Worm (Caenorhabditis elegans) whole organism, L4 larva: Measurements from ENCODE around the gene C52B9.19.

Source experiments
- D1046.2 ChIP-seq: fragments of 200-800 bp; sonication (Bioruptor generic); IDR thresholded peaks from 2 replicates; pipeline ENCODE4 v1.3.6; 2022; ENCODE audit warnings: missing genetic modification characterization, missing compliant biosample characterization
- F26F4.8 ChIP-seq: fragments of 200-800 bp; sonication (Bioruptor generic); conservative IDR thresholded peaks from 2 replicates; pipeline ENCODE4 v1.3.6; 2022; ENCODE audit warnings: missing genetic modification characterization, missing compliant biosample characterization
- F44E2.7 ChIP-seq: fragments of 200-800 bp; sonication (Bioruptor generic); IDR thresholded peaks from 2 replicates; pipeline ENCODE4 v2.1.2; 2022; ENCODE audit warnings: missing genetic modification characterization, missing compliant biosample characterization
- T26A8.4 ChIP-seq: fragments of 200-800 bp; sonication (Bioruptor generic); IDR thresholded peaks from 2 replicates; pipeline ENCODE4 v1.3.6; 2022; ENCODE audit warnings: missing genetic modification characterization, missing compliant biosample characterization
- Y105C5A.15 ChIP-seq: fragments of 200-800 bp; sonication (Bioruptor generic); IDR thresholded peaks from 2 replicates; pipeline ENCODE4 v1.3.6; 2022; ENCODE audit warnings: missing genetic modification characterization, missing compliant biosample characterization
- Y48G9A.11 ChIP-seq: fragments of 200-800 bp; sonication (Bioruptor generic); IDR thresholded peaks from 2 replicates; pipeline ENCODE4 v1.3.6; 2022; ENCODE audit warnings: missing genetic modification reagents, missing genetic modification characterization, missing compliant biosample characterization
- Y5F2A.4 ChIP-seq: fragments of 200-800 bp; sonication (Bioruptor generic); optimal IDR thresholded peaks from 2 replicates; lab custom pipeline; 2018; ENCODE audit warnings: mild to moderate bottlenecking, missing genetic modification characterization, missing compliant biosample characterization
- ama-1 ChIP-seq: fragments of 150-350 bp; optimal IDR thresholded peaks from 2 replicates; lab custom pipeline; 2014; ENCODE audit warnings: inconsistent platforms, mixed read lengths
- ceh-20 ChIP-seq: fragments of 200-800 bp; sonication (Bioruptor generic); IDR thresholded peaks from 2 replicates; pipeline ENCODE4 v1.3.6; 2022; ENCODE audit warnings: missing genetic modification reagents, missing genetic modification characterization, missing compliant biosample characterization
- ceh-28 ChIP-seq: fragments of 150-350 bp; optimal IDR thresholded peaks from 2 replicates; lab custom pipeline; 2014; ENCODE audit warnings: missing biosample characterization, missing genetic modification reagents, missing genetic modification characterization
- ceh-62 ChIP-seq: sonication (generic microtip); optimal IDR thresholded peaks from 2 replicates; lab custom pipeline; 2017; ENCODE audit warnings: missing biosample characterization, missing genetic modification characterization
- daf-16 ChIP-seq, 3 experiments: sonication (generic microtip); optimal IDR thresholded peaks; 2 replicates each; lab custom pipeline; 2016 to 2017; ENCODE audit warnings: missing genetic modification characterization in 3 of 3, missing genetic modification reagents in 3 of 3, mild to moderate bottlenecking in 2 of 3, missing compliant biosample characterization in 2 of 3, missing biosample characterization in 1 of 3, moderate library complexity in 1 of 3
- daf-19 ChIP-seq: fragments of 200-800 bp; sonication (Bioruptor generic); conservative IDR thresholded peaks from 2 replicates; pipeline ENCODE4 v1.3.6; 2022; ENCODE audit warnings: missing genetic modification characterization, missing compliant biosample characterization
- dmd-8 ChIP-seq: fragments of 200-800 bp; sonication (Bioruptor generic); IDR thresholded peaks from 2 replicates; pipeline ENCODE4 v1.3.6; 2022; ENCODE audit warnings: missing genetic modification characterization, missing compliant biosample characterization
- dmd-9 ChIP-seq: fragments of 200-800 bp; sonication (Bioruptor generic); IDR thresholded peaks from 2 replicates; pipeline ENCODE4 v1.3.6; 2022; ENCODE audit warnings: missing genetic modification reagents, missing genetic modification characterization, missing compliant biosample characterization
- dpl-1 ChIP-seq: fragments of 150-350 bp; optimal IDR thresholded peaks from 2 replicates; lab custom pipeline; 2014; ENCODE audit warnings: missing biosample characterization, missing genetic modification reagents, missing genetic modification characterization
- duxl-1 ChIP-seq: sonication (generic microtip); optimal IDR thresholded peaks from 2 replicates; lab custom pipeline; 2016; ENCODE audit warnings: mild to moderate bottlenecking, missing genetic modification characterization, moderate library complexity, missing compliant biosample characterization; ENCODE audit not compliant: poor library complexity
- dve-1 ChIP-seq: sonication (generic microtip); optimal IDR thresholded peaks from 2 replicates; lab custom pipeline; 2017; ENCODE audit warnings: antibody characterized with exemption, mild to moderate bottlenecking, missing genetic modification characterization, missing compliant biosample characterization; ENCODE audit not compliant: insufficient read depth
- fkh-10 ChIP-seq: fragments of 150-350 bp; optimal IDR thresholded peaks from 2 replicates; lab custom pipeline; 2014; ENCODE audit warnings: missing biosample characterization, missing genetic modification reagents, missing genetic modification characterization
- fos-1 ChIP-seq: fragments of 150-350 bp; optimal IDR thresholded peaks from 2 replicates; lab custom pipeline; 2014; ENCODE audit warnings: missing biosample characterization, missing genetic modification characterization
- hlh-11 ChIP-seq: fragments of 200-800 bp; sonication (Bioruptor generic); optimal IDR thresholded peaks from 2 replicates; lab custom pipeline; 2018; ENCODE audit warnings: mild to moderate bottlenecking, missing genetic modification characterization, missing compliant biosample characterization
- hlh-30 ChIP-seq: sonication (generic microtip); optimal IDR thresholded peaks from 2 replicates; lab custom pipeline; 2017; ENCODE audit warnings: antibody characterized with exemption, mild to moderate bottlenecking, missing genetic modification characterization, missing compliant biosample characterization; ENCODE audit not compliant: insufficient read depth
- lin-15B ChIP-seq: fragments of 150-350 bp; sonication (generic microtip); optimal IDR thresholded peaks from 3 replicates; lab custom pipeline; 2014; ENCODE audit warnings: missing biosample characterization, missing genetic modification characterization
- lin-38 ChIP-seq: fragments of 200-800 bp; sonication (Bioruptor generic); IDR thresholded peaks from 2 replicates; pipeline ENCODE4 v1.3.6; 2022; ENCODE audit warnings: missing genetic modification reagents, missing genetic modification characterization, missing compliant biosample characterization
- lin-39 ChIP-seq: fragments of 150-350 bp; optimal IDR thresholded peaks from 2 replicates; lab custom pipeline; 2014; ENCODE audit warnings: missing biosample characterization, missing genetic modification reagents, missing genetic modification characterization
- lir-3 ChIP-seq: sonication (generic microtip); optimal IDR thresholded peaks from 2 replicates; lab custom pipeline; 2016; ENCODE audit warnings: mild to moderate bottlenecking, missing genetic modification characterization, missing compliant biosample characterization
- lsy-2 ChIP-seq, 2 experiments: fragments of 150-350 bp in 1 of 2; sonication (generic microtip) in 1 of 2; optimal IDR thresholded peaks; 2 replicates each; lab custom pipeline; 2014 to 2017; ENCODE audit warnings: missing biosample characterization in 2 of 2, missing genetic modification characterization in 2 of 2
- madf-5 ChIP-seq, 2 experiments: fragments of 200-800 bp; sonication (Bioruptor generic); IDR thresholded peaks; 2 replicates each; pipeline ENCODE4 v1.3.6; 2022; ENCODE audit warnings: missing compliant biosample characterization in 2 of 2, missing genetic modification characterization in 2 of 2
- mdl-1 ChIP-seq, 2 experiments: fragments of 150-350 bp in 1 of 2; sonication (generic microtip) in 1 of 2; optimal IDR thresholded peaks; 2 replicates each; lab custom pipeline; 2014 to 2017; ENCODE audit warnings: missing biosample characterization in 2 of 2, missing genetic modification characterization in 2 of 2
- mep-1 ChIP-seq: fragments of 150-350 bp; sonication (generic microtip); optimal IDR thresholded peaks from 3 replicates; lab custom pipeline; 2014; ENCODE audit warnings: missing biosample characterization, missing genetic modification characterization
- mxl-2 ChIP-seq: fragments of 200-800 bp; sonication (Bioruptor generic); conservative IDR thresholded peaks from 2 replicates; pipeline ENCODE4 v1.3.6; 2022; ENCODE audit warnings: missing genetic modification reagents, missing genetic modification characterization, missing compliant biosample characterization
- mxl-3 ChIP-seq: fragments of 200-800 bp; sonication (Bioruptor generic); optimal IDR thresholded peaks from 2 replicates; lab custom pipeline; 2018; ENCODE audit warnings: mild to moderate bottlenecking, missing genetic modification characterization, missing compliant biosample characterization
- nhr-10 ChIP-seq: fragments of 150-350 bp; optimal IDR thresholded peaks from 2 replicates; lab custom pipeline; 2014; ENCODE audit warnings: missing biosample characterization, missing genetic modification characterization
- nhr-237 ChIP-seq: sonication (generic microtip); optimal IDR thresholded peaks from 2 replicates; lab custom pipeline; 2017; ENCODE audit warnings: missing biosample characterization, missing genetic modification characterization
- nhr-28 ChIP-seq: fragments of 150-350 bp; optimal IDR thresholded peaks from 2 replicates; lab custom pipeline; 2014; ENCODE audit warnings: missing biosample characterization, missing genetic modification characterization
- nhr-42 ChIP-seq: fragments of 200-800 bp; sonication (Bioruptor generic); IDR thresholded peaks from 2 replicates; pipeline ENCODE4 v1.3.6; 2022; ENCODE audit warnings: missing genetic modification characterization, missing compliant biosample characterization
- nhr-76 ChIP-seq: fragments of 150-350 bp; optimal IDR thresholded peaks from 2 replicates; lab custom pipeline; 2014; ENCODE audit warnings: missing biosample characterization, missing genetic modification characterization
- pha-4 ChIP-seq, 2 experiments: fragments of 150-350 bp in 1 of 2; fragments of 200-800 bp in 1 of 2; sonication (Bioruptor generic) in 1 of 2; IDR thresholded peaks in 1 of 2; optimal IDR thresholded peaks in 1 of 2; 2 replicates each; pipeline versions ENCODE4 v1.3.6 to Lab custom; 2014 to 2022; ENCODE audit warnings: missing genetic modification characterization in 2 of 2, missing genetic modification reagents in 2 of 2, missing biosample characterization in 1 of 2, missing compliant biosample characterization in 1 of 2
- rbr-2 ChIP-seq: sonication (generic microtip); optimal IDR thresholded peaks from 2 replicates; lab custom pipeline; 2016; ENCODE audit warnings: missing genotype, missing genetic modification characterization, missing compliant biosample characterization
- set-16 ChIP-seq: fragments of 200-800 bp; sonication (Bioruptor generic); IDR thresholded peaks from 2 replicates; pipeline ENCODE4 v1.3.6; 2022; ENCODE audit warnings: missing genetic modification reagents, missing genetic modification characterization, missing compliant biosample characterization
- skn-1 ChIP-seq: fragments of 150-350 bp; optimal IDR thresholded peaks from 2 replicates; lab custom pipeline; 2014; ENCODE audit warnings: missing biosample characterization, missing genetic modification characterization
- spr-3 ChIP-seq: fragments of 200-800 bp; sonication (Bioruptor generic); optimal IDR thresholded peaks from 2 replicates; lab custom pipeline; 2018; ENCODE audit warnings: mild to moderate bottlenecking, missing genetic modification characterization, missing compliant biosample characterization
- tag-97 ChIP-seq: fragments of 200-800 bp; sonication (Bioruptor generic); IDR thresholded peaks from 2 replicates; pipeline ENCODE4 v1.3.6; 2022; ENCODE audit warnings: missing genetic modification characterization, missing compliant biosample characterization
- unc-130 ChIP-seq: sonication (generic microtip); optimal IDR thresholded peaks from 2 replicates; lab custom pipeline; 2016; ENCODE audit warnings: missing genetic modification reagents, missing genetic modification characterization, missing compliant biosample characterization
- unc-39 ChIP-seq: sonication (generic microtip); optimal IDR thresholded peaks from 2 replicates; lab custom pipeline; 2017; ENCODE audit warnings: missing biosample characterization, missing genetic modification characterization
- zfp-2 ChIP-seq: sonication (generic microtip); optimal IDR thresholded peaks from 2 replicates; lab custom pipeline; 2016; ENCODE audit warnings: mild to moderate bottlenecking, missing genetic modification characterization, missing compliant biosample characterization
- zfp-3 ChIP-seq: fragments of 200-800 bp; sonication (Bioruptor generic); conservative IDR thresholded peaks from 2 replicates; pipeline ENCODE4 v1.3.6; 2022; ENCODE audit warnings: missing genetic modification reagents, missing genetic modification characterization, missing compliant biosample characterization
- ztf-11 ChIP-seq: fragments of 150-350 bp; optimal IDR thresholded peaks from 2 replicates; lab custom pipeline; 2014; ENCODE audit warnings: missing biosample characterization, missing genetic modification characterization
- ztf-7 ChIP-seq: fragments of 150-350 bp; optimal IDR thresholded peaks from 2 replicates; lab custom pipeline; 2014; ENCODE audit warnings: missing biosample characterization, missing genetic modification characterization

C52B9.19 gene

ce11 chrX:4254782-4255181, 27.6 kb upstream of the C52B9.19 start, which contains the start of gene taf-11.1 (continued):
- TF ChIP-seq unc-130 (GFP tag; lab: Kevin White, UChicago) (no peak), duxl-1 (no peak), Y105C5A.15 (GFP tag; lab: Robert Waterston, UW) (no peak), F44E2.7 (GFP tag; lab: Robert Waterston, UW) (no peak), mxl-3 (GFP tag; lab: Kevin White, UChicago) (peak; percentile 55), madf-5 (GFP tag; IDR thresholded peaks at IDR 0.05; lab: Robert Waterston, UW) (no peak), lin-38 (GFP tag; lab: Robert Waterston, UW) (no peak), nhr-42 (GFP tag; lab: Robert Waterston, UW) (no peak), F26F4.8 (GFP tag; lab: Robert Waterston, UW) (no peak), mep-1 (tag; lab: Kevin White, UChicago) (peak; percentile 57), dpl-1 (GFP tag; lab: Kevin White, UChicago) (peak; percentile 2), fkh-10 (GFP tag; lab: Kevin White, UChicago) (no peak), mdl-1 (tag; optimal IDR thresholded peaks at IDR 0.05; lab: Kevin White, UChicago) (no peak), Y5F2A.4 (GFP tag; lab: Kevin White, UChicago) (no peak), ama-1 (lab: Kevin White, UChicago) (no peak), ceh-62 (tag; lab: Kevin White, UChicago) (no peak), lin-15B (tag; lab: Kevin White, UChicago) (no peak), ceh-28 (no peak), tag-97 (GFP tag; lab: Robert Waterston, UW) (no peak), ztf-7 (tag; lab: Kevin White, UChicago) (no peak), hlh-30 (tag; lab: Kevin White, UChicago) (peak; percentile 43), nhr-10 (tag; lab: Kevin White, UChicago) (no peak), mxl-2 (GFP tag; lab: Robert Waterston, UW) (no peak), Y48G9A.11 (GFP tag; lab: Robert Waterston, UW) (no peak), lin-39 (tag; lab: Kevin White, UChicago) (no peak), pha-4 (GFP tag; IDR thresholded peaks at IDR 0.05; lab: Robert Waterston, UW) (no peak), pha-4 (tag; optimal IDR thresholded peaks at IDR 0.05; lab: Kevin White, UChicago) (no peak), ceh-20 (GFP tag; lab: Robert Waterston, UW) (no peak), nhr-237 (no peak), T26A8.4 (no peak), dve-1 (tag; lab: Kevin White, UChicago) (peak; percentile 16), skn-1 (tag; lab: Kevin White, UChicago) (no peak), fos-1 (no peak), lir-3 (tag; lab: Kevin White, UChicago) (no peak), daf-19 (GFP tag; lab: Robert Waterston, UW) (no peak), nhr-76 (tag; lab: Kevin White, UChicago) (no peak), lsy-2 (tag; optimal IDR thresholded peaks at IDR 0.05; lab: Kevin White, UChicago) (peak in 1 of 2 experiments; percentile 28), hlh-11 (no peak), D1046.2 (GFP tag; lab: Robert Waterston, UW) (no peak), zfp-3 (GFP tag; lab: Robert Waterston, UW) (no peak), nhr-28 (tag; lab: Kevin White, UChicago) (peak; percentile 64), spr-3 (GFP tag; lab: Kevin White, UChicago) (no peak), ztf-11 (no peak), zfp-2 (tag; lab: Kevin White, UChicago) (no peak), unc-39 (no peak), daf-16 (GFP tag; optimal IDR thresholded peaks at IDR 0.05; lab: Kevin White, UChicago) (no peak), daf-16 (tag; optimal IDR thresholded peaks at IDR 0.05; lab: Kevin White, UChicago) (peak; percentile 48), rbr-2 (tag; lab: Kevin White, UChicago) (no peak), dmd-8 (GFP tag; lab: Robert Waterston, UW) (no peak), set-16 (no peak), dmd-9 (no peak)
